Fruit fly (Drosophila melanogaster) whole organism, embryonic: ENCODE measurements around the gene CG9673.
A peak's percentile ranks its signal among the peaks of the same experiment; 100 is the strongest.

ENCODE experiments used
- Blimp-1 ChIP-seq: fragments of 200-800 bp; sonication (Bioruptor generic); optimal IDR thresholded peaks from 3 replicates; lab custom pipeline; 2018; ENCODE audit warnings: missing biosample characterization, missing genetic modification characterization, mild to moderate bottlenecking, moderate library complexity, missing genetic modification reagents
- CG10147 ChIP-seq: fragments of 200-800 bp; sonication (Bioruptor generic); optimal IDR thresholded peaks from 2 replicates; lab custom pipeline; 2019; ENCODE audit warnings: missing biosample characterization, mild to moderate bottlenecking, missing genetic modification characterization, moderate library complexity
- CG10543 ChIP-seq: fragments of 200-800 bp; sonication (Bioruptor generic); optimal IDR thresholded peaks from 3 replicates; lab custom pipeline; 2017; ENCODE audit warnings: missing biosample characterization, mild to moderate bottlenecking, missing genetic modification characterization, moderate library complexity
- CG12219 ChIP-seq: fragments of 200-800 bp; sonication (Bioruptor generic); optimal IDR thresholded peaks from 3 replicates; lab custom pipeline; 2018; ENCODE audit warnings: missing biosample characterization, mild to moderate bottlenecking, missing genetic modification characterization
- CG12299 ChIP-seq: fragments of 200-800 bp; sonication (Bioruptor generic); optimal IDR thresholded peaks from 2 replicates; lab custom pipeline; 2018; ENCODE audit warnings: missing biosample characterization, mild to moderate bottlenecking, missing genetic modification characterization
- CG15073 ChIP-seq: fragments of 200-800 bp; sonication (Bioruptor generic); optimal IDR thresholded peaks from 2 replicates; lab custom pipeline; 2016; ENCODE audit warnings: missing biosample characterization, missing genetic modification characterization
- CG16815 ChIP-seq: fragments of 200-800 bp; sonication (Bioruptor generic); optimal IDR thresholded peaks from 3 replicates; lab custom pipeline; 2017; ENCODE audit warnings: missing biosample characterization, mild to moderate bottlenecking, missing genetic modification characterization
- CG17328 ChIP-seq: fragments of 200-800 bp; sonication (Bioruptor generic); IDR thresholded peaks from 2 replicates; pipeline ENCODE4 v1.3.6; 2022; ENCODE audit warnings: missing biosample characterization, missing genetic modification characterization
- CG17361 ChIP-seq: fragments of 200-800 bp; sonication (Bioruptor generic); IDR thresholded peaks from 3 replicates; pipeline ENCODE4 v1.3.6; 2022; ENCODE audit warnings: missing biosample characterization, missing genetic modification characterization
- CG2120 ChIP-seq: fragments of 200-800 bp; sonication (Bioruptor generic); optimal IDR thresholded peaks from 3 replicates; lab custom pipeline; 2016; ENCODE audit warnings: missing biosample characterization, missing genetic modification characterization
- CG2678 ChIP-seq: fragments of 200-800 bp; sonication (Bioruptor generic); optimal IDR thresholded peaks from 3 replicates; lab custom pipeline; 2019; ENCODE audit warnings: missing biosample characterization, mild to moderate bottlenecking, missing genetic modification characterization, moderate library complexity
- CG2889 ChIP-seq: fragments of 200-800 bp; sonication (Bioruptor generic); IDR thresholded peaks from 3 replicates; pipeline ENCODE4 v1.3.6; 2022; ENCODE audit warnings: missing biosample characterization, missing genetic modification characterization
- CG31224 ChIP-seq: fragments of 200-800 bp; sonication (Bioruptor generic); IDR thresholded peaks from 2 replicates; pipeline ENCODE4 v1.3.6; 2022; ENCODE audit warnings: missing biosample characterization, missing genetic modification characterization
- CG32767 ChIP-seq: fragments of 200-800 bp; sonication (Bioruptor generic); IDR thresholded peaks from 2 replicates; pipeline ENCODE4 v1.3.6; 2022; ENCODE audit warnings: missing biosample characterization, missing genetic modification characterization
- CG3407 ChIP-seq: fragments of 200-800 bp; sonication (Bioruptor generic); optimal IDR thresholded peaks from 2 replicates; lab custom pipeline; 2018; ENCODE audit warnings: missing biosample characterization, mild to moderate bottlenecking, missing genetic modification characterization
- CG3726 ChIP-seq: fragments of 200-800 bp; sonication (Bioruptor generic); IDR thresholded peaks from 3 replicates; pipeline ENCODE4, ENCODE4 v1.3.6; 2022; ENCODE audit warnings: missing biosample characterization, missing genetic modification characterization
- CG3847 ChIP-seq: fragments of 200-800 bp; sonication (Bioruptor generic); IDR thresholded peaks from 2 replicates; pipeline ENCODE4 v1.3.6; 2022; ENCODE audit warnings: missing biosample characterization, missing genetic modification characterization
- CG4854 ChIP-seq: fragments of 200-800 bp; sonication (Bioruptor generic); optimal IDR thresholded peaks from 2 replicates; lab custom pipeline; 2016; ENCODE audit warnings: missing biosample characterization, missing genetic modification characterization, inconsistent platforms
- CG5953 ChIP-seq: fragments of 200-800 bp; sonication (Bioruptor generic); IDR thresholded peaks from 2 replicates; pipeline ENCODE4 v1.3.6; 2022; ENCODE audit warnings: missing biosample characterization, missing genetic modification characterization
- CG6813 ChIP-seq: fragments of 200-800 bp; sonication (Bioruptor generic); optimal IDR thresholded peaks from 2 replicates; lab custom pipeline; 2017; ENCODE audit warnings: missing biosample characterization, missing genetic modification characterization, mild to moderate bottlenecking, moderate library complexity, missing genetic modification reagents
- CG8944 ChIP-seq: fragments of 200-800 bp; sonication (Bioruptor generic); optimal IDR thresholded peaks from 3 replicates; lab custom pipeline; 2016; ENCODE audit warnings: missing biosample characterization, missing genetic modification characterization
- CHES-1-like ChIP-seq: fragments of 200-800 bp; sonication (Bioruptor generic); optimal IDR thresholded peaks from 2 replicates; lab custom pipeline; 2016; ENCODE audit warnings: missing biosample characterization, missing genetic modification characterization
- CrebB ChIP-seq: fragments of 200-800 bp; sonication (Bioruptor generic); optimal IDR thresholded peaks from 3 replicates; lab custom pipeline; 2018; ENCODE audit warnings: missing biosample characterization, mild to moderate bottlenecking, missing genetic modification characterization
- Drgx ChIP-seq: fragments of 200-800 bp; sonication (Bioruptor generic); IDR thresholded peaks from 2 replicates; pipeline ENCODE4 v1.3.6; 2022; ENCODE audit warnings: missing biosample characterization, missing genetic modification characterization
- Gsc ChIP-seq: fragments of 200-800 bp; sonication (Bioruptor generic); IDR thresholded peaks from 2 replicates; pipeline ENCODE4 v1.3.6; 2022; ENCODE audit warnings: missing biosample characterization, missing genetic modification characterization
- Gug ChIP-seq: fragments of 200-800 bp; sonication (Bioruptor generic); IDR thresholded peaks from 4 replicates; pipeline ENCODE4 v1.3.6; 2022; ENCODE audit warnings: missing biosample characterization, missing genetic modification characterization
- H2.0 ChIP-seq: fragments of 200-800 bp; sonication (Bioruptor generic); IDR thresholded peaks from 2 replicates; pipeline ENCODE4 v1.3.6; 2022; ENCODE audit warnings: missing biosample characterization, missing genetic modification characterization
- Hand ChIP-seq: fragments of 200-800 bp; sonication (Bioruptor generic); optimal IDR thresholded peaks from 2 replicates; lab custom pipeline; 2017; ENCODE audit warnings: mild to moderate bottlenecking, missing biosample characterization, missing genetic modification reagents, missing genetic modification characterization
- NK7.1 ChIP-seq: fragments of 200-800 bp; sonication (Bioruptor generic); optimal IDR thresholded peaks from 3 replicates; lab custom pipeline; 2016; ENCODE audit warnings: missing biosample characterization, missing genetic modification characterization
- Sox100B ChIP-seq: fragments of 200-800 bp; sonication (Bioruptor generic); optimal IDR thresholded peaks from 3 replicates; lab custom pipeline; 2018; ENCODE audit warnings: missing biosample characterization, mild to moderate bottlenecking, missing genetic modification characterization
- Sry-β ChIP-seq: fragments of 200-800 bp; sonication (Bioruptor generic); optimal IDR thresholded peaks from 2 replicates; lab custom pipeline; 2018; ENCODE audit warnings: missing biosample characterization, mild to moderate bottlenecking, missing genetic modification characterization, moderate library complexity
- Ssrp ChIP-seq: fragments of 200-800 bp; sonication (Bioruptor generic); optimal IDR thresholded peaks from 2 replicates; lab custom pipeline; 2018; ENCODE audit warnings: missing biosample characterization, mild to moderate bottlenecking, missing genetic modification characterization, moderate library complexity
- ara ChIP-seq: fragments of 200-800 bp; sonication (Bioruptor generic); IDR thresholded peaks from 2 replicates; pipeline ENCODE4 v1.3.6; 2022; ENCODE audit warnings: missing biosample characterization, missing genetic modification characterization
- ase ChIP-seq: fragments of 200-800 bp; sonication (Bioruptor generic); IDR thresholded peaks from 3 replicates; pipeline ENCODE4 v1.3.6; 2022; ENCODE audit warnings: missing biosample characterization, missing genetic modification characterization
- bbx ChIP-seq: fragments of 200-800 bp; sonication (Bioruptor generic); IDR thresholded peaks from 2 replicates; pipeline ENCODE4 v1.3.6; 2022; ENCODE audit warnings: missing biosample characterization, missing genetic modification characterization; ENCODE audit not compliant: partially characterized antibody
- bcd ChIP-seq: fragments of 200-800 bp; sonication (Bioruptor generic); optimal IDR thresholded peaks from 2 replicates; lab custom pipeline; 2017; ENCODE audit warnings: missing biosample characterization, mild to moderate bottlenecking, missing genetic modification characterization
- cato ChIP-seq: fragments of 200-800 bp; sonication (Bioruptor generic); optimal IDR thresholded peaks from 2 replicates; lab custom pipeline; 2016; ENCODE audit warnings: missing biosample characterization, missing genetic modification characterization, borderline replicate concordance
- chinmo ChIP-seq: fragments of 200-800 bp; sonication (Bioruptor generic); IDR thresholded peaks from 4 replicates; pipeline ENCODE4 v1.3.6; 2022; ENCODE audit warnings: missing biosample characterization, missing genetic modification characterization; ENCODE audit not compliant: partially characterized antibody
- chm ChIP-seq: fragments of 200-800 bp; sonication (Bioruptor generic); IDR thresholded peaks from 2 replicates; pipeline ENCODE4 v1.3.6; 2022; ENCODE audit warnings: missing biosample characterization, missing genetic modification characterization
- exex ChIP-seq: fragments of 200-800 bp; sonication (Bioruptor generic); optimal IDR thresholded peaks from 4 replicates; lab custom pipeline; 2018; ENCODE audit warnings: missing biosample characterization, mild to moderate bottlenecking, missing genetic modification characterization, moderate library complexity
- gem ChIP-seq: fragments of 200-800 bp; sonication (Bioruptor generic); optimal IDR thresholded peaks from 2 replicates; lab custom pipeline; 2019; ENCODE audit warnings: missing biosample characterization, mild to moderate bottlenecking, missing genetic modification characterization, moderate library complexity
- inv ChIP-seq: fragments of 200-800 bp; sonication (Bioruptor generic); IDR thresholded peaks from 2 replicates; pipeline ENCODE4 v1.3.6; 2022; ENCODE audit warnings: missing biosample characterization, missing genetic modification characterization; ENCODE audit not compliant: partially characterized antibody
- ken ChIP-seq: fragments of 200-800 bp; sonication (Bioruptor generic); IDR thresholded peaks from 3 replicates; pipeline ENCODE4 v1.3.6; 2022; ENCODE audit warnings: missing biosample characterization, missing genetic modification characterization
- lab ChIP-seq: fragments of 200-800 bp; sonication (Bioruptor generic); optimal IDR thresholded peaks from 3 replicates; lab custom pipeline; 2017; ENCODE audit warnings: missing biosample characterization, missing genetic modification characterization, mild to moderate bottlenecking, moderate library complexity, missing genetic modification reagents
- otp ChIP-seq: fragments of 200-800 bp; sonication (Bioruptor generic); IDR thresholded peaks from 3 replicates; pipeline ENCODE4, ENCODE4 v1.3.6; 2022; ENCODE audit warnings: missing biosample characterization, missing genetic modification characterization
- pan ChIP-seq, 4 experiments: fragments of >200 bp in 3 of 4; fragments of 200-800 bp in 1 of 4; sonication (Bioruptor generic) in 1 of 4; optimal IDR thresholded peaks in 3 of 4; IDR thresholded peaks in 1 of 4; 2 replicates each; pipeline versions ENCODE4 v1.3.6 to Lab custom; 2017 to 2022; ENCODE audit warnings: missing biosample characterization in 2 of 4, missing genetic modification characterization in 2 of 4, mixed read lengths in 1 of 4
- ranshi ChIP-seq: fragments of 200-800 bp; sonication (Bioruptor generic); IDR thresholded peaks from 2 replicates; pipeline ENCODE4 v1.3.6; 2022; ENCODE audit warnings: missing biosample characterization, missing genetic modification characterization
- slbo ChIP-seq: fragments of 200-800 bp; sonication (Bioruptor generic); IDR thresholded peaks from 2 replicates; pipeline ENCODE4 v1.3.6; 2022; ENCODE audit warnings: missing biosample characterization, missing genetic modification characterization
- stwl ChIP-seq: fragments of 200-800 bp; sonication (Bioruptor generic); optimal IDR thresholded peaks from 3 replicates; lab custom pipeline; 2018; ENCODE audit warnings: missing biosample characterization, mild to moderate bottlenecking, missing genetic modification characterization, moderate library complexity
- wdn ChIP-seq: fragments of 200-800 bp; sonication (Bioruptor generic); IDR thresholded peaks from 2 replicates; pipeline ENCODE4 v1.3.6; 2022; ENCODE audit warnings: missing biosample characterization, missing genetic modification characterization

The CG9673 gene

dm6 chrX:16690499-16690898 lies 13.2 kb downstream of the CG9673 start (continued):
- no peak for TF ChIP-seq CG3407 (GFP tag; lab: Kevin White, UChicago)
- no peak for TF ChIP-seq CG12299 (tag; lab: Kevin White, UChicago)
- TF ChIP-seq Blimp-1 (GFP tag; lab: Kevin White, UChicago), result peak; percentile 28
- no peak for TF ChIP-seq lab
- peak; percentile 47 for TF ChIP-seq CG17328
- TF ChIP-seq Sry-β (GFP tag; lab: Kevin White, UChicago), result no peak
- TF ChIP-seq bcd, result no peak
- TF ChIP-seq Sox100B (GFP tag; lab: Kevin White, UChicago), result no peak
- TF ChIP-seq CG15073, result no peak
- no peak for TF ChIP-seq CG10147 (GFP tag; lab: Kevin White, UChicago)
- TF ChIP-seq NK7.1 (GFP tag; lab: Kevin White, UChicago), result no peak
- TF ChIP-seq H2.0, result peak; percentile 55
- peak; percentile 17 for TF ChIP-seq Ssrp (tag; lab: Kevin White, UChicago)
- TF ChIP-seq CrebB (tag; lab: Kevin White, UChicago), result no peak
- TF ChIP-seq CG5953 (GFP tag; lab: Robert Waterston, UW), result no peak
- TF ChIP-seq Gsc (GFP tag; lab: Robert Waterston, UW), result 0 out of 2 replicates have a peak, but pooled peaks have one; percentile 19
- TF ChIP-seq CG8944, result no peak
- no peak for TF ChIP-seq CG17361
- TF ChIP-seq CG31224, result no peak
- TF ChIP-seq CG2678 (tag; lab: Kevin White, UChicago), result peak; percentile 23
- TF ChIP-seq bbx, result no peak
- no peak for TF ChIP-seq cato (GFP tag; lab: Kevin White, UChicago)
- no peak for TF ChIP-seq chinmo (GFP tag; lab: Robert Waterston, UW)
- no peak for TF ChIP-seq inv (GFP tag; lab: Robert Waterston, UW)
- no peak for TF ChIP-seq ase (GFP tag; lab: Robert Waterston, UW)
- TF ChIP-seq CG10543, result peak; percentile 21
- TF ChIP-seq stwl, result no peak
- TF ChIP-seq CG12219, result no peak
- no peak for TF ChIP-seq Hand (GFP tag; lab: Kevin White, UChicago)
- no peak for TF ChIP-seq CG32767 (GFP tag; lab: Robert Waterston, UW)
- TF ChIP-seq gem (tag; lab: Kevin White, UChicago), result peak; percentile 46
- TF ChIP-seq wdn (GFP tag; lab: Robert Waterston, UW), result no peak
- TF ChIP-seq otp (GFP tag; lab: Robert Waterston, UW), result 0 out of 3 replicates have a peak, but pooled peaks have one; percentile 40
- TF ChIP-seq chm (GFP tag; lab: Robert Waterston, UW), result no peak
- TF ChIP-seq CG6813 (GFP tag; lab: Kevin White, UChicago), result no peak
- TF ChIP-seq CG3847 (GFP tag; lab: Robert Waterston, UW), result no peak
- TF ChIP-seq CG4854 (GFP tag; lab: Kevin White, UChicago), result no peak
- no peak for TF ChIP-seq CG2889
- TF ChIP-seq pan (optimal IDR thresholded peaks at IDR 0.05; lab: Kevin White, UChicago), result no peak
- peak in 1 of 2 experiments; percentile 21 for TF ChIP-seq pan (GFP tag; optimal IDR thresholded peaks at IDR 0.05 in 1 of 2, IDR thresholded peaks at IDR 0.05 in 1 of 2)
- 0 out of 2 replicates have a peak, but pooled peaks have one; percentile 17 for TF ChIP-seq ranshi (GFP tag; lab: Robert Waterston, UW)
- TF ChIP-seq CG3726, result no peak
- no peak for TF ChIP-seq ara (GFP tag; lab: Robert Waterston, UW)
- TF ChIP-seq CG2120 (GFP tag; lab: Kevin White, UChicago), result no peak
- no peak for TF ChIP-seq slbo (GFP tag; lab: Robert Waterston, UW)
- TF ChIP-seq Gug (GFP tag; lab: Robert Waterston, UW), result peak; percentile 52; the same call in 2 of the 4 replicates
- TF ChIP-seq ken (GFP tag; lab: Robert Waterston, UW), result peak; percentile 58; the same call in 1 of the 3 replicates
- no peak for TF ChIP-seq exex
- TF ChIP-seq CG16815 (GFP tag; lab: Kevin White, UChicago), result no peak
- TF ChIP-seq CHES-1-like (GFP tag; lab: Kevin White, UChicago), result no peak
- TF ChIP-seq Drgx (GFP tag; lab: Robert Waterston, UW), result peak; percentile 55; the same call in 1 of the 2 replicates
